Worm (Caenorhabditis elegans): ENCODE results near the gene grl-23.

- TF ChIP-seq tra-1 (GFP tag; IDR thresholded peaks at IDR 0.05), result no peak
- no peak for TF ChIP-seq ZK546.5 (tag; optimal IDR thresholded peaks at IDR 0.05)
- no peak for TF ChIP-seq zag-1 (tag; optimal IDR thresholded peaks at IDR 0.05)
Observed at ce11 chrV:12567850-12568249, 8.8 kb downstream of the grl-23 start, which contains the start of gene E02A10.4.
